Fruit fly (Drosophila melanogaster) S2 (cell line): ENCODE data around the gene Ilp4.

Source experiments
- CG8478 ChIP-seq: fragments of >200 bp; optimal IDR thresholded peaks from 2 replicates; lab custom pipeline; 2018
- CTCF ChIP-seq, 2 experiments: fragments of >200 bp; optimal IDR thresholded peaks; 2 replicates each; lab custom pipeline; 2018

- no peak for TF ChIP-seq CG8478
- no peak for TF ChIP-seq CTCF (optimal IDR thresholded peaks at IDR 0.05; lab: Kevin White, UChicago)
Measured at dm6 chr3L:9823797-9824196, 19.7 kb upstream of the Ilp4 start, which contains the start of gene Ilp5.
